Fruit fly (Drosophila melanogaster) whole organism, pupa: ENCODE measurements around the gene IscU.

Experiments used
- CG10348 ChIP-seq: fragments of 200-800 bp; sonication (Bioruptor generic); IDR thresholded peaks from 2 replicates; pipeline ENCODE4 v1.3.6; 2022; ENCODE audit warnings: missing biosample characterization, missing genetic modification characterization
- CG12605 ChIP-seq: fragments of 200-800 bp; sonication (Bioruptor generic); IDR thresholded peaks from 2 replicates; pipeline ENCODE4 v1.3.6; 2022; ENCODE audit warnings: missing biosample characterization, missing genetic modification characterization
- CG13204 ChIP-seq: fragments of 200-800 bp; sonication (Bioruptor generic); optimal IDR thresholded peaks from 2 replicates; lab custom pipeline; 2018; ENCODE audit warnings: missing biosample characterization, mild to moderate bottlenecking, missing genetic modification characterization, moderate library complexity
- CG14655 ChIP-seq: fragments of 200-800 bp; sonication (Bioruptor generic); optimal IDR thresholded peaks from 3 replicates; lab custom pipeline; 2017; ENCODE audit warnings: mild to moderate bottlenecking, missing biosample characterization, missing genetic modification reagents, missing genetic modification characterization
- CG15710 ChIP-seq: fragments of 200-800 bp; sonication (Bioruptor generic); optimal IDR thresholded peaks from 2 replicates; lab custom pipeline; 2018; ENCODE audit warnings: missing biosample characterization, mild to moderate bottlenecking, missing genetic modification characterization, moderate library complexity
- CG17806 ChIP-seq: fragments of 200-800 bp; sonication (Bioruptor generic); optimal IDR thresholded peaks from 2 replicates; lab custom pipeline; 2018; ENCODE audit warnings: missing biosample characterization, mild to moderate bottlenecking, missing genetic modification characterization, moderate library complexity
- CG32121 ChIP-seq: fragments of 200-800 bp; sonication (Bioruptor generic); IDR thresholded peaks from 2 replicates; pipeline ENCODE4 v1.3.6; 2022; ENCODE audit warnings: missing biosample characterization, missing genetic modification characterization
- CG34367 ChIP-seq: fragments of 200-800 bp; sonication (Bioruptor generic); optimal IDR thresholded peaks from 2 replicates; lab custom pipeline; 2018; ENCODE audit warnings: missing biosample characterization, mild to moderate bottlenecking, missing genetic modification characterization
- CG4496 ChIP-seq: fragments of 200-800 bp; sonication (Bioruptor generic); IDR thresholded peaks from 3 replicates; pipeline ENCODE4 v1.3.6; 2022; ENCODE audit warnings: missing biosample characterization, missing genetic modification characterization
- CG8159 ChIP-seq: fragments of 200-800 bp; sonication (Bioruptor generic); optimal IDR thresholded peaks from 3 replicates; lab custom pipeline; 2018; ENCODE audit warnings: missing biosample characterization, mild to moderate bottlenecking, missing genetic modification characterization, moderate library complexity
- CG8301 ChIP-seq: fragments of 200-800 bp; sonication (Bioruptor generic); optimal IDR thresholded peaks from 2 replicates; lab custom pipeline; 2018; ENCODE audit warnings: missing biosample characterization, mild to moderate bottlenecking, missing genetic modification characterization
- CG9948 ChIP-seq: fragments of 200-800 bp; sonication (Bioruptor generic); optimal IDR thresholded peaks from 2 replicates; lab custom pipeline; 2018; ENCODE audit warnings: missing biosample characterization, mild to moderate bottlenecking, missing genetic modification characterization, moderate library complexity
- D1 ChIP-seq: fragments of 200-800 bp; sonication (Bioruptor generic); optimal IDR thresholded peaks from 2 replicates; lab custom pipeline; 2018; ENCODE audit warnings: missing biosample characterization, mild to moderate bottlenecking, missing genetic modification characterization, moderate library complexity
- EcR ChIP-seq: fragments of 200-800 bp; sonication (Bioruptor generic); optimal IDR thresholded peaks from 3 replicates; lab custom pipeline; 2019; ENCODE audit warnings: missing biosample characterization, missing genetic modification characterization, mild to moderate bottlenecking, moderate library complexity, missing genetic modification reagents
- Ets98B ChIP-seq: fragments of 200-800 bp; sonication (Bioruptor generic); IDR thresholded peaks from 2 replicates; pipeline ENCODE4 v1.3.6; 2022; ENCODE audit warnings: missing biosample characterization, missing genetic modification characterization
- Pif1A ChIP-seq: fragments of 200-800 bp; sonication (Bioruptor generic); optimal IDR thresholded peaks from 3 replicates; lab custom pipeline; 2016; ENCODE audit warnings: missing biosample characterization, missing genetic modification characterization
- Pif1B ChIP-seq: fragments of 200-800 bp; sonication (Bioruptor generic); optimal IDR thresholded peaks from 3 replicates; lab custom pipeline; 2016; ENCODE audit warnings: missing biosample characterization, missing genetic modification characterization
- Snoo ChIP-seq: fragments of 200-800 bp; sonication (Bioruptor generic); optimal IDR thresholded peaks from 3 replicates; lab custom pipeline; 2017; ENCODE audit warnings: missing biosample characterization, mild to moderate bottlenecking, missing genetic modification characterization, inconsistent platforms
- fd96Ca ChIP-seq: fragments of 200-800 bp; sonication (Bioruptor generic); IDR thresholded peaks from 3 replicates; pipeline ENCODE4 v1.3.6; 2022; ENCODE audit warnings: missing biosample characterization, missing genetic modification characterization
- gl ChIP-seq: fragments of 200-800 bp; sonication (Bioruptor generic); optimal IDR thresholded peaks from 2 replicates; lab custom pipeline; 2018; ENCODE audit warnings: missing biosample characterization, mild to moderate bottlenecking, missing genetic modification characterization
- rn ChIP-seq: fragments of 200-800 bp; sonication (Bioruptor generic); IDR thresholded peaks from 2 replicates; pipeline ENCODE4 v1.3.6; 2022; ENCODE audit warnings: missing biosample characterization, missing genetic modification characterization

IscU gene

DNA sequence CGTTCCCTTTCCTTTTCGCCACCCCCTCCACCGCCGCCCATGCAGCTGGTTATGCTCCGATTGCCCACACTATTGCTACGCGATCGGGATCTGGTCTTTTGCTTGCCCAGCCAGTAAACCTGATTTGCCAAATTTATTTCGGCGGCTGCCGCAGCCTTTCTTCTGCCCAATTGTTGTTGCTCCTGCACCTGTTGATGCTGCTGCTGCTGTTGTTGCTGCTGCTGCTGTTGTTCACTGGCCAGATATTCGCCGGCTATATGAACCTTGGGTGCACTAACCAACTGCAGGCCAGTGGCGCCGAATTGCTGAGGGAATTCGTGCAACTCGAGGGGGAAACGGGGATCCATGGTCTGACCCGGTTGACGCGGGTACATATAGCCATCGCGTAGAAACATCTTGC lies 38.2 kb upstream of the IscU start:
- TF ChIP-seq Pif1B (GFP tag; lab: Kevin White, UChicago) (no peak), CG32121 (GFP tag; lab: Robert Waterston, UW) (no peak), CG34367 (no peak), rn (GFP tag; lab: Robert Waterston, UW) (no peak), fd96Ca (GFP tag; lab: Robert Waterston, UW) (no peak), EcR (GFP tag; lab: Kevin White, UChicago) (no peak), CG8301 (tag; lab: Kevin White, UChicago) (no peak), Pif1A (no peak), CG15710 (tag; lab: Kevin White, UChicago) (no peak), Ets98B (GFP tag; lab: Robert Waterston, UW) (no peak), CG13204 (GFP tag; lab: Kevin White, UChicago) (no peak), CG12605 (GFP tag; lab: Robert Waterston, UW) (no peak), CG17806 (tag; lab: Kevin White, UChicago) (no peak), CG8159 (tag; lab: Kevin White, UChicago) (no peak), D1 (tag; lab: Kevin White, UChicago) (no peak), Snoo (tag; lab: Kevin White, UChicago) (no peak), CG9948 (tag; lab: Kevin White, UChicago) (no peak), CG4496 (GFP tag; lab: Robert Waterston, UW) (no peak), CG10348 (GFP tag; lab: Robert Waterston, UW) (no peak), CG14655 (GFP tag; lab: Kevin White, UChicago) (no peak)

DNA sequence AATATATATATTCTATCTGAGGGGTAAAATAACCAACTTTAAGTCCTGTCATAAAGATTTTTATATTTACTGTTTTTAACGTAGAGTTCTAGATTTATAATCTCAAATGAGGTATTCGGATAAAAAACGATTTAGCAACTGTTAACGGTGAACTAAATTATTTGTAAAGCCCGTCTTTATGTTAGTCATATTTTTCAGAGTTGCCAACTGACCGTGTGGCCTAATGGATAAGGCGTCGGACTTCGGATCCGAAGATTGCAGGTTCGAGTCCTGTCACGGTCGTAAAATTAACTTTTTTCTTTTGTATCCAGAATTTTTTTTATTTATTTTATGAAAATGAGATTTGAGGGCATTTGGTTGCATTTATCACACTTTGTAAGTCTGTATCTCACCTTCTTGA lies 37.7 kb upstream of the IscU start:
- TF ChIP-seq CG12605 (GFP tag; lab: Robert Waterston, UW) (no peak), Snoo (tag; lab: Kevin White, UChicago) (no peak), Ets98B (GFP tag; lab: Robert Waterston, UW) (no peak), CG9948 (tag; lab: Kevin White, UChicago) (no peak), EcR (GFP tag; lab: Kevin White, UChicago) (no peak), CG34367 (no peak)

DNA sequence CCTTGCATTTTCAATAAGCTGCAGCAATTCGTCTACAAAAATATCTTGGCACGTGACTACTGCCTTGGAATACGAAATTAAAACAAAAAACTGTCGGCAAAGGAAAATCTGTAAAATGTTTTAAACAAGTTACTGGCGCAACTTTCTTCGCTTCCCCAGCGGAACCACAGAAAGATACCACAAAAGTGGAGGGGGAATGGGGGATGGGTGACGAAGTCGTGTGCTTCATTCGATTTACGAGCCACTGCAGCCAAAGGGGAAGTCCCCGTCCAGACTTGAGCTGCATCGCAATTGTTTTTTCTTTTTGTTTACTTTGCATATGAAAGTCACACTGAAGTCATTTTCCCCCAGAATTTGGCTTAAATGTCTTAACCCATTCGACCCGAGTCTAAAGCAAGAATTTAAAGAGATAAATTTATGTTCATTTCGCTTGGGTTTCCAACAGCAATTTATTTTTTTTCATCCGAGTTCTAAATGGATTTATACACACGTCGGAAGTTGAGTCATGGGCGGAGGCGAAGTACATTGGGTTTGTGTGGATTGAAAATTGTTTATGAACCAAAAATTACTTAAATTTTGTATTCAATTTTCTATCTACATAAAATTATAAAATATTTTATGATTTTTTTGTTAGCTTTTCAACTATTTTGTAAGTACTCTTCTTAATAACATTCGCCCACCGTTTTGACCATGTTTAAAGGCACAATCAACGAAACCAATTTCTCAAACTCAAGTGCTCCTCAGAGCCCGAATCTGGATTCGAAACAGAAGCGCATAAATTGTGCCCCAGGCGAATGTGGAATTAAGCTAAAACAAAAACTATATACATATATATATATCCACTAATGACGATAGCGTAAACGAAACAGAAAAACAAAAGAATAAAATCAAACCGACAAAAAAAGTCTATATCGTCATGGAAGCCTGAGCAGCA lies 36.4 kb upstream of the IscU start:
- TF ChIP-seq Pif1A (peak; percentile 11), fd96Ca (GFP tag; lab: Robert Waterston, UW) (peak; percentile 9; the same call in 1 of the 3 replicates), CG34367 (no peak)

DNA sequence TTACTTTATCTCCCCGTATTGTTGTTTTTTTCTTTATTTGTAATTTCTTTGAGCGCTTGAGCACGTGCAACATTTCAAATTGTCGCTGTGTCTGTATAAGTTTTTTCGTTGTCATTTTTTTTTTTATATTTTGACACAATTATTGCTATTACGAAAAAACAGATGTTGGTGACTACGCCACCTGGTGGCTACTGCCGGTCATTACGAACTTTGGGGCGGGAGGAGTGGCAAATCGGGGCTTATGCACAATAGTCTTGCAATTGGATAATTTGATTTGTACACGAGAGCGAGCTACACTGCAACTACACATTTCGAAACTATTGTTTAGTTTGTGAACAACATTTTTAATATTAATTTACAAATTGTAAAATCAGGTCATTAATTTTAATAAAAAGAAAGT lies 35.3 kb upstream of the IscU start:
- TF ChIP-seq gl (tag; lab: Kevin White, UChicago) (no peak), rn (GFP tag; lab: Robert Waterston, UW) (no peak), CG4496 (GFP tag; lab: Robert Waterston, UW) (0 out of 3 replicates have a peak, but pooled peaks have one; percentile 19)

DNA sequence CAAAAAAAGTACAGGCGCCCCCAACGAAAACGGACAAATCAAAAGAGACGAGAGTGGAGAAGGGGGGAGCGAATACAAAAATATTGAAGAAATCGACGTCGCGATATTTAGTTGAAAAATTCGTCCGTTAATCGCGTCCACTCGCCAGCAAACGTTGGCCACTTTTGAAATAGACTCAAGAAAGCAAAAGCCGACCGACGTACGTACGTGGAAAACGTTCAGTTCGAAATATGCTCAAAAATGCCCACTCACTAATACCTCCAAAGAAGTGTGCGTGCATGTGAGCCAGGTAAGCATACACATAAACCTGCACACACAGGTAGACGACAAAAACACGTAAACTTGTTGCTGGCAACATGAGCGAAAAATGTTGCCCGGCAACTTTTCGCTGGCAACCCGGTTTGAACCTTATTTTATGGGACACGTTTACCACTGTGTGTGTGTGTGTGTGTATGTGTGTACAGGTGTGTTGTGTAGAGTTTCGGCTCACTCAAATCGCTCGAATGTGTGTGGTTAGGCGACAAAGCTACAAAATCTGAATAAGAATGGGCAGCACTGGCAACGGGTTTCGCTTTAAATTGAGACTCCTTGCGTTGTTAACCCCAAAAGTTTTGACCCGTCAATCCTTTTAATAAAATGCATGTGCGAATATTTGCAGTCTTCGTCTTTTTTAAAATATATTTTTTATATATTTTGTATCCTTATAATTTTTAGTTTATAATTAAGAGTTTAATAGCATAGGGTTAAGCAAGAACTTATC lies 33.7 kb upstream of the IscU start:
- TF ChIP-seq Pif1A = peak; percentile 33
- no peak for TF ChIP-seq Snoo (tag; lab: Kevin White, UChicago)
- TF ChIP-seq CG13204 (GFP tag; lab: Kevin White, UChicago) = no peak
- TF ChIP-seq CG8159 (tag; lab: Kevin White, UChicago) = peak; percentile 77
- TF ChIP-seq CG9948 (tag; lab: Kevin White, UChicago) = peak; percentile 74
- peak; percentile 45 for TF ChIP-seq CG8301 (tag; lab: Kevin White, UChicago)
- peak; percentile 74 for TF ChIP-seq CG34367
- TF ChIP-seq EcR (GFP tag; lab: Kevin White, UChicago) = peak; percentile 56
- peak; percentile 74 for TF ChIP-seq CG14655 (GFP tag; lab: Kevin White, UChicago)
- TF ChIP-seq CG17806 (tag; lab: Kevin White, UChicago) = peak; percentile 78
- TF ChIP-seq gl (tag; lab: Kevin White, UChicago) = no peak
- peak; percentile 59; the same call in 2 of the 3 replicates for TF ChIP-seq CG4496 (GFP tag; lab: Robert Waterston, UW)
- TF ChIP-seq rn (GFP tag; lab: Robert Waterston, UW) = no peak
- TF ChIP-seq D1 (tag; lab: Kevin White, UChicago) = no peak
- TF ChIP-seq fd96Ca (GFP tag; lab: Robert Waterston, UW) = peak; percentile 33; the same call in 1 of the 3 replicates
- TF ChIP-seq CG10348 (GFP tag; lab: Robert Waterston, UW) = no peak
- TF ChIP-seq CG12605 (GFP tag; lab: Robert Waterston, UW) = peak; percentile 17; the same call in 1 of the 2 replicates
- peak; percentile 79 for TF ChIP-seq CG15710 (tag; lab: Kevin White, UChicago)
- TF ChIP-seq CG32121 (GFP tag; lab: Robert Waterston, UW) = no peak
- TF ChIP-seq Ets98B (GFP tag; lab: Robert Waterston, UW) = no peak
- TF ChIP-seq Pif1B (GFP tag; lab: Kevin White, UChicago) = peak; percentile 70
